Worm (Caenorhabditis elegans) whole organism, midembryonic: Measurements from ENCODE around the gene mrp-1.

ENCODE experiments used
- cog-1 ChIP-seq: sonication (generic microtip); optimal IDR thresholded peaks from 2 replicates; lab custom pipeline; 2016; ENCODE audit warnings: missing genetic modification characterization, missing compliant biosample characterization
- flt-1 ChIP-seq: fragments of 200-800 bp; sonication (Bioruptor generic); IDR thresholded peaks from 2 replicates; pipeline ENCODE4 v1.3.6; 2022; ENCODE audit warnings: missing genetic modification characterization, missing compliant biosample characterization
- klf-2 ChIP-seq: fragments of 200-800 bp; sonication (Bioruptor generic); conservative IDR thresholded peaks from 2 replicates; pipeline ENCODE4 v1.3.6; 2022; ENCODE audit warnings: missing genetic modification reagents, missing genetic modification characterization, missing compliant biosample characterization
- med-1 ChIP-seq: sonication (generic microtip); optimal IDR thresholded peaks from 2 replicates; lab custom pipeline; 2017; ENCODE audit warnings: missing genetic modification characterization, mild to moderate bottlenecking, missing compliant biosample characterization, antibody characterized with exemption, missing genetic modification reagents; ENCODE audit not compliant: insufficient read depth
- ref-1 ChIP-seq: fragments of 200-800 bp; sonication (Bioruptor generic); conservative IDR thresholded peaks from 2 replicates; pipeline ENCODE4 v1.3.6; 2022; ENCODE audit warnings: missing genetic modification reagents, missing genetic modification characterization, missing compliant biosample characterization
- tab-1 ChIP-seq: fragments of 200-800 bp; sonication (Bioruptor generic); IDR thresholded peaks from 2 replicates; pipeline ENCODE4 v1.3.6; 2022; ENCODE audit warnings: missing genetic modification characterization, missing compliant biosample characterization
- ztf-23 ChIP-seq: fragments of 200-800 bp; sonication (Bioruptor generic); IDR thresholded peaks from 2 replicates; pipeline ENCODE4 v1.3.6; 2022; ENCODE audit warnings: missing genetic modification reagents, missing genetic modification characterization, missing compliant biosample characterization
- ztf-29 ChIP-seq: fragments of 200-800 bp; sonication (Bioruptor generic); IDR thresholded peaks from 2 replicates; pipeline ENCODE4 v1.3.6; 2022; ENCODE audit warnings: missing genetic modification reagents, missing genetic modification characterization, missing compliant biosample characterization

ce11 chrX:557857-558256, 29.8 kb downstream of the mrp-1 start, which contains the start of gene nas-38:
- TF ChIP-seq flt-1 (no peak), ztf-23 (GFP tag; lab: Robert Waterston, UW) (no peak), ztf-29 (no peak), ref-1 (GFP tag; lab: Robert Waterston, UW) (no peak), med-1 (GFP tag; lab: Kevin White, UChicago) (no peak), tab-1 (GFP tag; lab: Robert Waterston, UW) (no peak), klf-2 (GFP tag; lab: Robert Waterston, UW) (no peak), cog-1 (tag; lab: Kevin White, UChicago) (no peak)
